Fruit fly (Drosophila melanogaster) whole organism, embryonic: ENCODE measurements around the gene CG34453.

ENCODE experiments used
- Adf1 ChIP-seq: fragments of 200-800 bp; sonication (Bioruptor generic); IDR thresholded peaks from 2 replicates; pipeline ENCODE4 v1.3.6; 2022; ENCODE audit warnings: missing biosample characterization, missing genetic modification characterization
- Aef1 ChIP-seq: fragments of 200-800 bp; sonication (Bioruptor generic); IDR thresholded peaks from 3 replicates; pipeline ENCODE4 v1.3.6; 2022; ENCODE audit warnings: missing biosample characterization, missing genetic modification characterization
- Bgb ChIP-seq: fragments of 200-800 bp; sonication (Bioruptor generic); IDR thresholded peaks from 2 replicates; pipeline ENCODE4 v1.3.6; 2022; ENCODE audit warnings: missing biosample characterization, missing genetic modification characterization; ENCODE audit not compliant: partially characterized antibody
- Blimp-1 ChIP-seq: fragments of 200-800 bp; sonication (Bioruptor generic); optimal IDR thresholded peaks from 3 replicates; lab custom pipeline; 2018; ENCODE audit warnings: missing biosample characterization, missing genetic modification characterization, mild to moderate bottlenecking, moderate library complexity, missing genetic modification reagents
- CG1024 ChIP-seq: fragments of 200-800 bp; sonication (Bioruptor generic); IDR thresholded peaks from 2 replicates; pipeline ENCODE4 v1.3.6; 2022; ENCODE audit warnings: missing biosample characterization, missing genetic modification characterization
- CG10366 ChIP-seq: fragments of 200-800 bp; sonication (Bioruptor generic); IDR thresholded peaks from 2 replicates; pipeline ENCODE4 v1.3.6; 2022; ENCODE audit warnings: missing biosample characterization, missing genetic modification characterization
- CG12744 ChIP-seq: fragments of 200-800 bp; sonication (Bioruptor generic); optimal IDR thresholded peaks from 2 replicates; lab custom pipeline; 2016; ENCODE audit warnings: missing biosample characterization, missing genetic modification characterization
- CG13424 ChIP-seq: fragments of 200-800 bp; sonication (Bioruptor generic); optimal IDR thresholded peaks from 2 replicates; lab custom pipeline; 2019; ENCODE audit warnings: missing biosample characterization, mild to moderate bottlenecking, missing genetic modification characterization, moderate library complexity
- CG15514 ChIP-seq: fragments of 200-800 bp; sonication (Bioruptor generic); optimal IDR thresholded peaks from 3 replicates; lab custom pipeline; 2017; ENCODE audit warnings: missing biosample characterization, missing genetic modification characterization, mild to moderate bottlenecking, moderate library complexity, missing genetic modification reagents
- CG15696 ChIP-seq: fragments of 200-800 bp; sonication (Bioruptor generic); optimal IDR thresholded peaks from 2 replicates; lab custom pipeline; 2019; ENCODE audit warnings: missing biosample characterization, mild to moderate bottlenecking, missing genetic modification characterization, moderate library complexity
- CG17186 ChIP-seq: fragments of 200-800 bp; sonication (Bioruptor generic); optimal IDR thresholded peaks from 3 replicates; lab custom pipeline; 2017; ENCODE audit warnings: missing biosample characterization, missing genetic modification reagents, missing genetic modification characterization
- CG1832 ChIP-seq: fragments of 200-800 bp; sonication (Bioruptor generic); optimal IDR thresholded peaks from 2 replicates; lab custom pipeline; 2017; ENCODE audit warnings: missing biosample characterization, mild to moderate bottlenecking, missing genetic modification characterization, inconsistent platforms
- CG2199 ChIP-seq: fragments of 200-800 bp; sonication (Bioruptor generic); IDR thresholded peaks from 3 replicates; pipeline ENCODE4 v1.3.6; 2022; ENCODE audit warnings: missing biosample characterization, missing genetic modification characterization
- CG2875 ChIP-seq: fragments of 200-800 bp; sonication (Bioruptor generic); optimal IDR thresholded peaks from 2 replicates; lab custom pipeline; 2017; ENCODE audit warnings: missing biosample characterization, mild to moderate bottlenecking, missing genetic modification characterization, missing genetic modification reagents
- CG32772 ChIP-seq: fragments of 200-800 bp; sonication (Bioruptor generic); IDR thresholded peaks from 2 replicates; pipeline ENCODE4 v1.3.6; 2022; ENCODE audit warnings: missing biosample characterization, missing genetic modification characterization
- CG4404 ChIP-seq: fragments of 200-800 bp; sonication (Bioruptor generic); IDR thresholded peaks from 2 replicates; pipeline ENCODE4 v1.3.6; 2022; ENCODE audit warnings: missing biosample characterization, missing genetic modification characterization
- CG7839 ChIP-seq: fragments of 200-800 bp; sonication (Bioruptor generic); optimal IDR thresholded peaks from 3 replicates; lab custom pipeline; 2018; ENCODE audit warnings: missing biosample characterization, mild to moderate bottlenecking, missing genetic modification characterization, moderate library complexity
- CG8478 ChIP-seq: fragments of >200 bp; optimal IDR thresholded peaks from 2 replicates; lab custom pipeline; 2018
- CG9876 ChIP-seq: fragments of 200-800 bp; sonication (Bioruptor generic); optimal IDR thresholded peaks from 2 replicates; lab custom pipeline; 2016; ENCODE audit warnings: missing biosample characterization, missing genetic modification characterization
- Dad ChIP-seq: fragments of 200-800 bp; sonication (Bioruptor generic); optimal IDR thresholded peaks from 3 replicates; lab custom pipeline; 2016; ENCODE audit warnings: missing biosample characterization, missing genetic modification characterization
- Dp ChIP-seq: fragments of 200-800 bp; sonication (Bioruptor generic); optimal IDR thresholded peaks from 2 replicates; lab custom pipeline; 2018; ENCODE audit warnings: missing biosample characterization, mild to moderate bottlenecking, missing genetic modification characterization, moderate library complexity
- Drgx ChIP-seq: fragments of 200-800 bp; sonication (Bioruptor generic); IDR thresholded peaks from 2 replicates; pipeline ENCODE4 v1.3.6; 2022; ENCODE audit warnings: missing biosample characterization, missing genetic modification characterization
- HHEX ChIP-seq: fragments of 200-800 bp; sonication (Bioruptor generic); optimal IDR thresholded peaks from 3 replicates; lab custom pipeline; 2017; ENCODE audit warnings: missing biosample characterization, mild to moderate bottlenecking, missing genetic modification characterization, missing genetic modification reagents
- HLH3B ChIP-seq: fragments of 200-800 bp; sonication (Bioruptor generic); IDR thresholded peaks from 2 replicates; pipeline ENCODE4 v1.3.6; 2022; ENCODE audit warnings: missing biosample characterization, missing genetic modification characterization
- Hmr ChIP-seq: fragments of 200-800 bp; sonication (Bioruptor generic); optimal IDR thresholded peaks from 3 replicates; lab custom pipeline; 2017; ENCODE audit warnings: mild to moderate bottlenecking, missing biosample characterization, missing genetic modification reagents, missing genetic modification characterization
- MESR4 ChIP-seq: fragments of 200-800 bp; sonication (Bioruptor generic); optimal IDR thresholded peaks from 2 replicates; lab custom pipeline; 2018; ENCODE audit warnings: missing biosample characterization, mild to moderate bottlenecking, missing genetic modification characterization, moderate library complexity
- Nf-YA ChIP-seq: fragments of 200-800 bp; sonication (Bioruptor generic); IDR thresholded peaks from 2 replicates; pipeline ENCODE4 v1.3.6; 2022; ENCODE audit warnings: missing biosample characterization, missing genetic modification characterization
- Rx ChIP-seq: fragments of 200-800 bp; sonication (Bioruptor generic); IDR thresholded peaks from 2 replicates; pipeline ENCODE4 v1.3.6; 2022; ENCODE audit warnings: missing biosample characterization, missing genetic modification characterization
- Scr ChIP-seq: fragments of 200-800 bp; sonication (Bioruptor generic); IDR thresholded peaks from 2 replicates; pipeline ENCODE4 v1.3.6; 2022; ENCODE audit warnings: missing biosample characterization, missing genetic modification characterization; ENCODE audit not compliant: partially characterized antibody
- ap ChIP-seq: fragments of 200-800 bp; sonication (Bioruptor generic); IDR thresholded peaks from 2 replicates; pipeline ENCODE4 v1.3.6; 2022; ENCODE audit warnings: missing biosample characterization, missing genetic modification characterization
- bbx ChIP-seq: fragments of 200-800 bp; sonication (Bioruptor generic); IDR thresholded peaks from 2 replicates; pipeline ENCODE4 v1.3.6; 2022; ENCODE audit warnings: missing biosample characterization, missing genetic modification characterization; ENCODE audit not compliant: partially characterized antibody
- chm ChIP-seq: fragments of 200-800 bp; sonication (Bioruptor generic); IDR thresholded peaks from 2 replicates; pipeline ENCODE4 v1.3.6; 2022; ENCODE audit warnings: missing biosample characterization, missing genetic modification characterization
- fu2 ChIP-seq: fragments of 200-800 bp; sonication (Bioruptor generic); optimal IDR thresholded peaks from 2 replicates; lab custom pipeline; 2016; ENCODE audit warnings: missing biosample characterization, missing genetic modification characterization
- grau ChIP-seq: fragments of 200-800 bp; optimal IDR thresholded peaks from 3 replicates; lab custom pipeline; 2019; ENCODE audit warnings: missing biosample characterization, mild to moderate bottlenecking, missing genetic modification characterization, moderate library complexity
- jumu ChIP-seq: fragments of 200-800 bp; sonication (Bioruptor generic); optimal IDR thresholded peaks from 3 replicates; lab custom pipeline; 2016; ENCODE audit warnings: missing biosample characterization, missing genetic modification characterization
- ken ChIP-seq: fragments of 200-800 bp; sonication (Bioruptor generic); IDR thresholded peaks from 3 replicates; pipeline ENCODE4 v1.3.6; 2022; ENCODE audit warnings: missing biosample characterization, missing genetic modification characterization
- knrl ChIP-seq: fragments of 200-800 bp; sonication (Bioruptor generic); IDR thresholded peaks from 3 replicates; pipeline ENCODE4 v1.3.6; 2022; ENCODE audit warnings: missing biosample characterization, missing genetic modification characterization; ENCODE audit not compliant: partially characterized antibody
- lov ChIP-seq, 2 experiments: fragments of 200-800 bp in 1 of 2; fragments of >200 bp in 1 of 2; sonication (Bioruptor generic) in 1 of 2; IDR thresholded peaks in 1 of 2; optimal IDR thresholded peaks in 1 of 2; 2 replicates in 1 of 2; 3 replicates in 1 of 2; pipeline versions ENCODE4 v1.3.6 to Lab custom; 2017 to 2022; ENCODE audit warnings: missing biosample characterization in 1 of 2, missing genetic modification characterization in 1 of 2
- nerfin-1 ChIP-seq: fragments of 200-800 bp; sonication (Bioruptor generic); optimal IDR thresholded peaks from 3 replicates; lab custom pipeline; 2019; ENCODE audit warnings: missing biosample characterization, mild to moderate bottlenecking, missing genetic modification characterization, moderate library complexity
- nerfin-2 ChIP-seq: fragments of 200-800 bp; sonication (Bioruptor generic); IDR thresholded peaks from 2 replicates; pipeline ENCODE4 v1.3.6; 2022; ENCODE audit warnings: missing biosample characterization, missing genetic modification characterization; ENCODE audit not compliant: partially characterized antibody
- pzg ChIP-seq: fragments of 200-800 bp; sonication (Bioruptor generic); optimal IDR thresholded peaks from 3 replicates; lab custom pipeline; 2018; ENCODE audit warnings: missing biosample characterization, mild to moderate bottlenecking, missing genetic modification characterization, moderate library complexity
- row ChIP-seq: fragments of 200-800 bp; sonication (Bioruptor generic); IDR thresholded peaks from 3 replicates; pipeline ENCODE4 v1.3.6; 2022; ENCODE audit warnings: missing biosample characterization, missing genetic modification characterization
- seq ChIP-seq: fragments of 200-800 bp; sonication (Bioruptor generic); IDR thresholded peaks from 2 replicates; pipeline ENCODE4 v1.3.6; 2022; ENCODE audit warnings: missing biosample characterization, missing genetic modification characterization
- sisA ChIP-seq: fragments of 200-800 bp; sonication (Bioruptor generic); IDR thresholded peaks from 2 replicates; pipeline ENCODE4 v1.3.6; 2022; ENCODE audit warnings: missing biosample characterization, missing genetic modification characterization
- ttk ChIP-seq: fragments of 200-800 bp; sonication (Bioruptor generic); IDR thresholded peaks from 2 replicates; pipeline ENCODE4 v2.1.2; 2022; ENCODE audit warnings: missing biosample characterization, missing genetic modification characterization
- wdn ChIP-seq: fragments of 200-800 bp; sonication (Bioruptor generic); IDR thresholded peaks from 2 replicates; pipeline ENCODE4 v1.3.6; 2022; ENCODE audit warnings: missing biosample characterization, missing genetic modification characterization
- zen ChIP-seq: fragments of 200-800 bp; sonication (Bioruptor generic); optimal IDR thresholded peaks from 3 replicates; lab custom pipeline; 2018; ENCODE audit warnings: missing biosample characterization, mild to moderate bottlenecking, missing genetic modification characterization, moderate library complexity

Gene CG34453

dm6 chr3L:199050-199745 is 34.0 kb downstream of the CG34453 start (continued):
- TF ChIP-seq ap (GFP tag; lab: Robert Waterston, UW) (no peak), CG15514 (GFP tag; lab: Kevin White, UChicago) (peak; percentile 25), CG2875 (GFP tag; lab: Kevin White, UChicago) (peak; percentile 18), Hmr (GFP tag; lab: Kevin White, UChicago) (peak; percentile 36), CG8478 (lab: Kevin White, UChicago) (peak; percentile 91), fu2 (GFP tag; lab: Kevin White, UChicago) (peak; percentile 32), lov (optimal IDR thresholded peaks at IDR 0.05; lab: Kevin White, UChicago) (no peak), lov (GFP tag; IDR thresholded peaks at IDR 0.05; lab: Robert Waterston, UW) (peak; percentile 62; the same call in 2 of the 3 replicates), ttk (GFP tag; lab: Robert Waterston, UW) (peak; percentile 91), row (peak; percentile 24; the same call in 2 of the 3 replicates), sisA (GFP tag; lab: Robert Waterston, UW) (0 out of 2 replicates have a peak, but pooled peaks have one; percentile 14), Rx (0 out of 2 replicates have a peak, but pooled peaks have one; percentile 17), seq (GFP tag; lab: Robert Waterston, UW) (0 out of 2 replicates have a peak, but pooled peaks have one; percentile 32), CG10366 (GFP tag; lab: Robert Waterston, UW) (peak; percentile 15; the same call in 1 of the 2 replicates), Aef1 (GFP tag; lab: Robert Waterston, UW) (peak; percentile 47; the same call in 1 of the 3 replicates), chm (GFP tag; lab: Robert Waterston, UW) (peak; percentile 68; the same call in 1 of the 2 replicates), CG17186 (GFP tag; lab: Kevin White, UChicago) (peak; percentile 7), HHEX (GFP tag; lab: Kevin White, UChicago) (no peak), wdn (GFP tag; lab: Robert Waterston, UW) (peak; percentile 43; the same call in 1 of the 2 replicates), CG32772 (GFP tag; lab: Robert Waterston, UW) (peak; percentile 63; the same call in 1 of the 2 replicates), nerfin-2 (GFP tag; lab: Robert Waterston, UW) (peak; percentile 27; the same call in 1 of the 2 replicates), bbx (GFP tag; lab: Robert Waterston, UW) (peak; percentile 60), grau (no peak), CG15696 (tag; lab: Kevin White, UChicago) (no peak), jumu (GFP tag; lab: Kevin White, UChicago) (peak; percentile 48), CG4404 (GFP tag; lab: Robert Waterston, UW) (peak; percentile 17; the same call in 1 of the 2 replicates), Bgb (GFP tag; lab: Robert Waterston, UW) (peak; percentile 54; the same call in 1 of the 2 replicates), CG13424 (tag; lab: Kevin White, UChicago) (peak; percentile 39), Dp (GFP tag; lab: Kevin White, UChicago) (peak; percentile 27), CG12744 (GFP tag; lab: Kevin White, UChicago) (no peak), CG1024 (GFP tag; lab: Robert Waterston, UW) (peak; percentile 46; the same call in 1 of the 2 replicates), pzg (GFP tag; lab: Kevin White, UChicago) (peak; percentile 56), Nf-YA (GFP tag; lab: Robert Waterston, UW) (peak; percentile 42; the same call in 1 of the 2 replicates), ken (GFP tag; lab: Robert Waterston, UW) (peak; percentile 67; the same call in 2 of the 3 replicates), nerfin-1 (peak; percentile 15), CG9876 (GFP tag; lab: Kevin White, UChicago) (peak; percentile 30), Adf1 (peak; percentile 42), zen (no peak), CG2199 (GFP tag; lab: Robert Waterston, UW) (peak; percentile 84; the same call in 1 of the 3 replicates), knrl (GFP tag; lab: Robert Waterston, UW) (peak; percentile 42; the same call in 2 of the 3 replicates), MESR4 (GFP tag; lab: Kevin White, UChicago) (peak; percentile 74), CG1832 (GFP tag; lab: Kevin White, UChicago) (peak; percentile 99), Dad (peak; percentile 42), CG7839 (tag; lab: Kevin White, UChicago) (no peak), Scr (GFP tag; lab: Robert Waterston, UW) (no peak), HLH3B (GFP tag; lab: Robert Waterston, UW) (peak; percentile 34; the same call in 1 of the 2 replicates), Blimp-1 (GFP tag; lab: Kevin White, UChicago) (no peak), Drgx (GFP tag; lab: Robert Waterston, UW) (0 out of 2 replicates have a peak, but pooled peaks have one; percentile 19)
